Worm (Caenorhabditis elegans): Measurements from ENCODE around the gene W07G1.1.

- TF ChIP-seq ztf-29 (GFP tag; IDR thresholded peaks at IDR 0.05), result no peak
- TF ChIP-seq ref-1 (GFP tag; conservative IDR thresholded peaks at IDR 0.05), result no peak
Observed at ce11 chrII:13903482-13903881, 35.9 kb downstream of the W07G1.1 start.

All from whole organism, midembryonic.